Worm (Caenorhabditis elegans) whole organism, L4 larva: ENCODE results near the gene vem-1.

Experiments
- D1046.2 ChIP-seq: fragments of 200-800 bp; sonication (Bioruptor generic); IDR thresholded peaks from 2 replicates; pipeline ENCODE4 v1.3.6; 2022; ENCODE audit warnings: missing genetic modification characterization, missing compliant biosample characterization
- F44E2.7 ChIP-seq: fragments of 200-800 bp; sonication (Bioruptor generic); IDR thresholded peaks from 2 replicates; pipeline ENCODE4 v2.1.2; 2022; ENCODE audit warnings: missing genetic modification characterization, missing compliant biosample characterization
- F49E8.2 ChIP-seq: sonication (generic microtip); optimal IDR thresholded peaks from 2 replicates; lab custom pipeline; 2016; ENCODE audit warnings: missing compliant biosample characterization, mild to moderate bottlenecking, missing genetic modification characterization, borderline replicate concordance
- T20F7.1 ChIP-seq: fragments of 200-800 bp; sonication (Bioruptor generic); optimal IDR thresholded peaks from 2 replicates; lab custom pipeline; 2018; ENCODE audit warnings: mild to moderate bottlenecking, missing genetic modification characterization, missing compliant biosample characterization
- ZK337.2 ChIP-seq: fragments of 200-800 bp; sonication (Bioruptor generic); IDR thresholded peaks from 2 replicates; pipeline ENCODE4 v1.3.6; 2022; ENCODE audit warnings: missing genetic modification reagents, missing genetic modification characterization, missing compliant biosample characterization
- aha-1 ChIP-seq: fragments of 150-350 bp; peaks from one replicate; lab custom pipeline; 2014; ENCODE audit warnings: missing biosample characterization, missing genetic modification characterization
- ceh-20 ChIP-seq: fragments of 200-800 bp; sonication (Bioruptor generic); IDR thresholded peaks from 2 replicates; pipeline ENCODE4 v1.3.6; 2022; ENCODE audit warnings: missing genetic modification reagents, missing genetic modification characterization, missing compliant biosample characterization
- ceh-32 ChIP-seq: sonication (generic microtip); optimal IDR thresholded peaks from 2 replicates; lab custom pipeline; 2016; ENCODE audit warnings: mild to moderate bottlenecking, missing genetic modification characterization, missing compliant biosample characterization; ENCODE audit not compliant: poor library complexity
- ceh-82 ChIP-seq: sonication (generic microtip); optimal IDR thresholded peaks from 2 replicates; lab custom pipeline; 2017; ENCODE audit warnings: missing biosample characterization, missing genetic modification characterization
- cey-2 ChIP-seq: sonication (generic microtip); optimal IDR thresholded peaks from 3 replicates; lab custom pipeline; 2017; ENCODE audit warnings: missing genetic modification characterization, mild to moderate bottlenecking, missing compliant biosample characterization, antibody characterized with exemption, borderline replicate concordance; ENCODE audit not compliant: insufficient read depth
- daf-12 ChIP-seq: fragments of 150-350 bp; optimal IDR thresholded peaks from 2 replicates; lab custom pipeline; 2014; ENCODE audit warnings: missing biosample characterization, missing genetic modification reagents, missing genetic modification characterization
- dmd-6 ChIP-seq: fragments of 200-800 bp; sonication (Bioruptor generic); IDR thresholded peaks from 2 replicates; pipeline ENCODE4 v1.3.6; 2022; ENCODE audit warnings: missing genetic modification reagents, missing genetic modification characterization, missing compliant biosample characterization
- dmd-8 ChIP-seq: fragments of 200-800 bp; sonication (Bioruptor generic); IDR thresholded peaks from 2 replicates; pipeline ENCODE4 v1.3.6; 2022; ENCODE audit warnings: missing genetic modification characterization, missing compliant biosample characterization
- dmd-9 ChIP-seq: fragments of 200-800 bp; sonication (Bioruptor generic); IDR thresholded peaks from 2 replicates; pipeline ENCODE4 v1.3.6; 2022; ENCODE audit warnings: missing genetic modification reagents, missing genetic modification characterization, missing compliant biosample characterization
- egl-27 ChIP-seq: sonication (generic microtip); optimal IDR thresholded peaks from 3 replicates; lab custom pipeline; 2017; ENCODE audit warnings: missing biosample characterization, missing genetic modification reagents, missing genetic modification characterization
- fkh-10 ChIP-seq: fragments of 150-350 bp; optimal IDR thresholded peaks from 2 replicates; lab custom pipeline; 2014; ENCODE audit warnings: missing biosample characterization, missing genetic modification reagents, missing genetic modification characterization
- gei-8 ChIP-seq: fragments of 200-800 bp; sonication (Bioruptor generic); optimal IDR thresholded peaks from 2 replicates; lab custom pipeline; 2018; ENCODE audit warnings: mild to moderate bottlenecking, missing genetic modification characterization, missing compliant biosample characterization
- hif-1 ChIP-seq, 2 experiments: sonication (generic microtip); optimal IDR thresholded peaks; 2 replicates each; lab custom pipeline; 2016 to 2017; ENCODE audit warnings: missing compliant biosample characterization in 2 of 2, missing genetic modification characterization in 2 of 2, missing genetic modification reagents in 2 of 2, missing genotype in 2 of 2, mild to moderate bottlenecking in 1 of 2
- jun-1 ChIP-seq: fragments of 150-350 bp; optimal IDR thresholded peaks from 2 replicates; lab custom pipeline; 2014; ENCODE audit warnings: missing biosample characterization, missing genetic modification reagents, missing genetic modification characterization
- lim-7 ChIP-seq: fragments of 200-800 bp; sonication (Bioruptor generic); IDR thresholded peaks from 2 replicates; pipeline ENCODE4 v1.3.6; 2022; ENCODE audit warnings: missing genetic modification characterization, missing compliant biosample characterization
- lin-29 ChIP-seq: fragments of 200-800 bp; sonication (Bioruptor generic); IDR thresholded peaks from 2 replicates; pipeline ENCODE4 v1.3.6; 2022; ENCODE audit warnings: missing genetic modification reagents, missing genetic modification characterization, missing compliant biosample characterization
- lin-39 ChIP-seq: fragments of 150-350 bp; optimal IDR thresholded peaks from 2 replicates; lab custom pipeline; 2014; ENCODE audit warnings: missing biosample characterization, missing genetic modification reagents, missing genetic modification characterization
- mdl-1 ChIP-seq, 2 experiments: fragments of 150-350 bp in 1 of 2; sonication (generic microtip) in 1 of 2; optimal IDR thresholded peaks; 2 replicates each; lab custom pipeline; 2014 to 2017; ENCODE audit warnings: missing biosample characterization in 2 of 2, missing genetic modification characterization in 2 of 2
- mes-2 ChIP-seq: sonication (generic microtip); optimal IDR thresholded peaks from 2 replicates; lab custom pipeline; 2016; ENCODE audit warnings: missing genotype, mild to moderate bottlenecking, missing genetic modification characterization, missing compliant biosample characterization; ENCODE audit not compliant: poor library complexity, severe bottlenecking
- mxl-3 ChIP-seq: fragments of 200-800 bp; sonication (Bioruptor generic); optimal IDR thresholded peaks from 2 replicates; lab custom pipeline; 2018; ENCODE audit warnings: mild to moderate bottlenecking, missing genetic modification characterization, missing compliant biosample characterization
- nhr-25 ChIP-seq: sonication (generic microtip); optimal IDR thresholded peaks from 2 replicates; lab custom pipeline; 2017; ENCODE audit warnings: missing genetic modification characterization, mild to moderate bottlenecking, missing compliant biosample characterization, antibody characterized with exemption, moderate library complexity, borderline replicate concordance; ENCODE audit not compliant: insufficient read depth
- nhr-28 ChIP-seq: fragments of 150-350 bp; optimal IDR thresholded peaks from 2 replicates; lab custom pipeline; 2014; ENCODE audit warnings: missing biosample characterization, missing genetic modification characterization
- nhr-48 ChIP-seq: sonication (generic microtip); optimal IDR thresholded peaks from 2 replicates; lab custom pipeline; 2016; ENCODE audit warnings: mild to moderate bottlenecking, missing genetic modification characterization, missing compliant biosample characterization
- set-16 ChIP-seq: fragments of 200-800 bp; sonication (Bioruptor generic); IDR thresholded peaks from 2 replicates; pipeline ENCODE4 v1.3.6; 2022; ENCODE audit warnings: missing genetic modification reagents, missing genetic modification characterization, missing compliant biosample characterization
- skn-1 ChIP-seq: fragments of 150-350 bp; optimal IDR thresholded peaks from 2 replicates; lab custom pipeline; 2014; ENCODE audit warnings: missing biosample characterization, missing genetic modification characterization
- unc-39 ChIP-seq: sonication (generic microtip); optimal IDR thresholded peaks from 2 replicates; lab custom pipeline; 2017; ENCODE audit warnings: missing biosample characterization, missing genetic modification characterization
- unc-62 ChIP-seq, 3 experiments: fragments of 150-350 bp in 1 of 3; sonication (generic microtip); optimal IDR thresholded peaks in 2 of 3; peaks in 1 of 3; 1 replicate in 1 of 3; 2 replicates in 2 of 3; lab custom pipeline; 2014 to 2017; ENCODE audit warnings: missing biosample characterization in 3 of 3, missing genetic modification characterization in 3 of 3, missing genetic modification reagents in 3 of 3, missing genotype in 1 of 3
- zip-11 ChIP-seq: fragments of 200-800 bp; sonication (Bioruptor generic); IDR thresholded peaks from 2 replicates; pipeline ENCODE4 v1.3.6; 2022; ENCODE audit warnings: missing genetic modification characterization, missing compliant biosample characterization

Gene vem-1

DNA sequence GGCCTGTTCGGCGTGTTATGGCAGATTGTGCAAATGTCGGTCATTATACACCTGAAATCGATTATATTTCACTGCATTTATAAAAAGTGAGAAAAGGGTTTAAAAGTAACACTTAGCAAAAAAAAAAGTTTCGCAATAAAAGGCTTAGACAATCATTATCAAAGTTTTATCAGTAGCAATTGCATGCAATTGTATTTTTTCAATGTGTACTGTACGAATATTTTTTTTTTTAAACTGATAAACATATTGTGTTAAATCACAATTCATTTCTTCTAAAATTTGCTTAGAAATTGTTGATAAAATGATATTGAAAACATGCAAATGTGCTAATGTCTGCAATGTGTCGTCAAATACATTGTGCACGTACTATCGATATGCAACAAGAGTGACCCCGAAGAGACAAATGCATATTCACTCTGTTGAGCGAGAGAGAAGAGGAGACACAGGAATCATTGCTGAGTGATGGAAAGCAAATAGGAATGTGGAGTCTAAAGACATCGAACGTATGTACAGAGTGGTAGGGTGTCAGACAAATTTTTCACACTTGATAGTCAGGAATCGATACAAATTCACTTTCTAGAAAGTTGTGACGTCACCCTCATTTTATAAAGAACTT lies 48.0 kb upstream of the vem-1 start, which contains the start of gene C02B8.6 (continued):
- TF ChIP-seq set-16 (GFP tag; lab: Robert Waterston, UW) (no peak), dmd-8 (no peak), mes-2 (tag; lab: Kevin White, UChicago) (no peak), T20F7.1 (peak; percentile 47), gei-8 (no peak), dmd-9 (GFP tag; lab: Robert Waterston, UW) (no peak), ZK337.2 (GFP tag; lab: Robert Waterston, UW) (no peak), nhr-28 (peak; percentile 70), F49E8.2 (tag; lab: Kevin White, UChicago) (no peak), lim-7 (GFP tag; lab: Robert Waterston, UW) (no peak)

DNA sequence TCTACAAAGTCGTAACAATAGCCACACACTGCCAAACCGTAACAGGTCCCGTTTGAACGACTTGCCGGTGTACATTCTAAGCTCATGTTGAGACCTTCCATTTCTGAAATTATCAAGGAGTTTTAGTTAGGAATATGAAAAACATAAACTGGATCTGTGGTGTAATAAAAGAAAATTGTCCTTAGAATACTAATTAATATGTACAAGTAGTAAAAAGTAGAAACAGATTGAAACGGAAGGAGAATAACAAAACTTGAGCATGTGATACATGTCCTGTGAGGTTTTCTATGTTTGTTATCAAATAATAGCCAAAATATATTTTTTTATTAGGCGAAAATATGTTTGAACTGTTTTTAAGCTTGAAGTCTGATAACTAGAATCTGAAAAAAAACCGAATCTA lies 41.2 kb upstream of the vem-1 start, which contains the start of gene frpr-1:
frpr-1 (minus strand) TSS at position 101 of the 400 bp plus-strand sequence.
- TF ChIP-seq set-16 (GFP tag; lab: Robert Waterston, UW) (no peak), unc-62 (GFP tag; optimal IDR thresholded peaks at IDR 0.05 in 1 of 2; lab: Kevin White, UChicago) (peak in 1 of 2 experiments; percentile 38), unc-62 (tag; optimal IDR thresholded peaks at IDR 0.05; lab: Kevin White, UChicago) (no peak)
- TF ChIP-seq, all 104 proteins: peak for 1

- TF ChIP-seq aha-1 (tag; lab: Kevin White, UChicago) (peak; percentile 92), dmd-6 (no peak), D1046.2 (GFP tag; lab: Robert Waterston, UW) (no peak)
Measured at ce11 chrX:8123194-8123593, 34.8 kb upstream of the vem-1 start, which contains the start of gene C02B8.12. C02B8.12 (minus strand) TSS chrX:8123368.

DNA sequence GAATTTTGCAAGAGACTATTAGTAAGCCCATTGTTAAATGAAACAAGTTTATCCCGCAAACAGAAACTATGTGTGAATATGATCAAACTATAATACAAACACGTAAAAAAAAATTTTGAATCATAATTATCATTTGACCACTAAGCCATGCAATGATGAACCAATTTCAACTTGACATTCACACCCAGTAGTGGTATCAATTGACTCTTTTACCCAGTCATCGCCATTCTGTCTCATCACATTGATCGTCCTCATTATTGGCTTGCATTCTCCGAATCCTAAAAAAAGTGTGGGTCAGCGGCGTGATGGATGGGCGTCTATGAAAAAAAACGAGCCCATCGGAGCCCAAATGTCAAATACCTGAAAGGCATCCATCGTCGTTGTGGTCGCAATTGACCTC lies 31.9 kb upstream of the vem-1 start:
- TF ChIP-seq unc-62 (GFP tag; optimal IDR thresholded peaks at IDR 0.05 in 1 of 2; lab: Kevin White, UChicago) (peak in 1 of 2 experiments; percentile 94), unc-62 (tag; optimal IDR thresholded peaks at IDR 0.05; lab: Kevin White, UChicago) (no peak), jun-1 (tag; lab: Kevin White, UChicago) (no peak), F44E2.7 (no peak), ZK337.2 (GFP tag; lab: Robert Waterston, UW) (no peak), ceh-32 (tag; lab: Kevin White, UChicago) (no peak), lin-29 (no peak), unc-39 (tag; lab: Kevin White, UChicago) (no peak), zip-11 (GFP tag; lab: Robert Waterston, UW) (no peak), fkh-10 (GFP tag; lab: Kevin White, UChicago) (no peak)

DNA sequence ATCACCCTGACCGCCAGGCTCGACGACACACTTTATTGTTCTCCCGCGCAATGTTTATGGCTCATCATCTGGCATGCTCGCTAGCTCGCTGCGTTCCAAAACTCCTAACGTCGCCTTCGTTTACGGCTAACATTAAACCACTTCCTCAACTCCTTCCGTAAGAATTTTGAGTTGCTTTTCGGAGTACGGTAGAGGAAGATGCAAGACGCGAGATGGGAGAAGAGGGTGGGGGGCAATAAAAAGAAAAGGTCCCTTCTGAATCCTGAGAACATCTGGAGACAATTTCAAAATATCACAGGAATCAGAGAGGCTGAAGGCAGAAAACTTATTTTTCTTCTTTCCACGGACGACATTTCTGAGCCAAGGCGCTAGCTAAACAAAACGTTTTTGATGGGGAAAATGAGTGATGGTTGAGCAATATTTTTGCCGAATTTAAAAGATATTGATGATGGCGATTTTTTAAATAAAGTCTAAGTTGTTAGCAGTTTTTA lies 29.5 kb upstream of the vem-1 start:
- TF ChIP-seq skn-1 (tag; lab: Kevin White, UChicago) = no peak
- TF ChIP-seq lin-39 (tag; lab: Kevin White, UChicago) = no peak
- peak in 1 of 2 experiments; percentile 34 for TF ChIP-seq unc-62 (GFP tag; optimal IDR thresholded peaks at IDR 0.05 in 1 of 2; lab: Kevin White, UChicago)
- TF ChIP-seq unc-62 (tag; optimal IDR thresholded peaks at IDR 0.05; lab: Kevin White, UChicago) = no peak
- no peak for TF ChIP-seq dmd-6

ce11 chrX:8116157-8116556 lies 27.8 kb upstream of the vem-1 start, which contains the start of gene hlh-8:
hlh-8 (plus strand) TSS chrX:8116457.
- TF ChIP-seq hif-1 (tag; optimal IDR thresholded peaks at IDR 0.05; lab: Kevin White, UChicago) (no peak), ceh-32 (tag; lab: Kevin White, UChicago) (no peak), jun-1 (tag; lab: Kevin White, UChicago) (no peak), mxl-3 (GFP tag; lab: Kevin White, UChicago) (no peak), mdl-1 (tag; optimal IDR thresholded peaks at IDR 0.05; lab: Kevin White, UChicago) (no peak), cey-2 (tag; lab: Kevin White, UChicago) (no peak), egl-27 (tag; lab: Kevin White, UChicago) (no peak), nhr-25 (tag; lab: Kevin White, UChicago) (no peak), ceh-82 (tag; lab: Kevin White, UChicago) (no peak), ceh-20 (no peak), daf-12 (tag; lab: Kevin White, UChicago) (no peak), nhr-48 (tag; lab: Kevin White, UChicago) (no peak)
